Worm (Caenorhabditis elegans) whole organism, early embryonic: Measurements from ENCODE around the gene ZK112.4.
A peak's percentile ranks its signal among the peaks of the same experiment; 100 is the strongest.

Experiments
- B0310.2 ChIP-seq: sonication (generic microtip); optimal IDR thresholded peaks from 2 replicates; lab custom pipeline; 2016; ENCODE audit warnings: mild to moderate bottlenecking, missing genetic modification characterization, missing compliant biosample characterization
- F13C5.2 ChIP-seq: sonication (generic microtip); optimal IDR thresholded peaks from 2 replicates; lab custom pipeline; 2017; ENCODE audit warnings: mild to moderate bottlenecking, missing genetic modification characterization, inconsistent platforms, missing compliant biosample characterization
- aly-1 ChIP-seq: sonication (generic microtip); optimal IDR thresholded peaks from 2 replicates; lab custom pipeline; 2016; ENCODE audit warnings: missing genetic modification characterization, missing compliant biosample characterization
- ama-1 ChIP-seq: fragments of 150-350 bp; optimal IDR thresholded peaks from 2 replicates; lab custom pipeline; 2014
- ceh-13 ChIP-seq: fragments of 200-800 bp; sonication (Bioruptor generic); optimal IDR thresholded peaks from 2 replicates; lab custom pipeline; 2018; ENCODE audit warnings: mild to moderate bottlenecking, missing genetic modification characterization, missing compliant biosample characterization
- ceh-36 ChIP-seq: sonication (generic microtip); optimal IDR thresholded peaks from 2 replicates; lab custom pipeline; 2016; ENCODE audit warnings: missing genetic modification characterization, inconsistent platforms, missing compliant biosample characterization
- ets-7 ChIP-seq: sonication (generic microtip); optimal IDR thresholded peaks from 2 replicates; lab custom pipeline; 2016; ENCODE audit warnings: missing genotype, missing genetic modification characterization, missing compliant biosample characterization
- flt-1 ChIP-seq: fragments of 200-800 bp; sonication (Bioruptor generic); IDR thresholded peaks from 2 replicates; pipeline ENCODE4 v1.3.6; 2022; ENCODE audit warnings: missing genetic modification characterization, missing compliant biosample characterization
- hmbx-1 ChIP-seq: sonication (generic microtip); optimal IDR thresholded peaks from 2 replicates; lab custom pipeline; 2016; ENCODE audit warnings: mild to moderate bottlenecking, missing genetic modification characterization, missing compliant biosample characterization
- hmg-4 ChIP-seq: fragments of 200-800 bp; sonication (Bioruptor generic); optimal IDR thresholded peaks from 2 replicates; lab custom pipeline; 2018; ENCODE audit warnings: mild to moderate bottlenecking, missing genetic modification characterization, missing compliant biosample characterization
- hnd-1 ChIP-seq: sonication (generic microtip); optimal IDR thresholded peaks from 2 replicates; lab custom pipeline; 2016; ENCODE audit warnings: missing genetic modification characterization, missing compliant biosample characterization
- pes-1 ChIP-seq: fragments of 200-800 bp; sonication (Bioruptor generic); IDR thresholded peaks from 2 replicates; pipeline ENCODE4 v1.3.6; 2022; ENCODE audit warnings: missing genetic modification reagents, missing genetic modification characterization, missing compliant biosample characterization
- scrt-1 ChIP-seq: fragments of 200-800 bp; sonication (Bioruptor generic); IDR thresholded peaks from 2 replicates; pipeline ENCODE4 v1.3.6; 2022; ENCODE audit warnings: missing genetic modification characterization, missing compliant biosample characterization
- sea-1 ChIP-seq: fragments of 200-800 bp; sonication (Bioruptor generic); conservative IDR thresholded peaks from 2 replicates; pipeline ENCODE4 v1.3.6; 2022; ENCODE audit warnings: missing genetic modification characterization, missing compliant biosample characterization
- tbx-11 ChIP-seq: fragments of 200-800 bp; sonication (Bioruptor generic); IDR thresholded peaks from 2 replicates; pipeline ENCODE4 v1.3.6; 2022; ENCODE audit warnings: missing genetic modification characterization, missing compliant biosample characterization
- tbx-37 ChIP-seq: fragments of 200-800 bp; sonication (Bioruptor generic); conservative IDR thresholded peaks from 2 replicates; pipeline ENCODE4 v1.3.6; 2022; ENCODE audit warnings: missing genetic modification reagents, missing genetic modification characterization, missing compliant biosample characterization
- tra-4 ChIP-seq: sonication (generic microtip); optimal IDR thresholded peaks from 2 replicates; lab custom pipeline; 2017; ENCODE audit warnings: missing genetic modification characterization, missing compliant biosample characterization

The ZK112.4 gene

ce11 chrIII:7721513-7721912, 8.3 kb downstream of the ZK112.4 start:
- TF ChIP-seq tbx-11 (GFP tag; lab: Robert Waterston, UW), result no peak

ce11 chrIII:7720861-7721260, 8.9 kb downstream of the ZK112.4 start:
- no peak for TF ChIP-seq ama-1 (lab: Kevin White, UChicago)
- no peak for TF ChIP-seq F13C5.2 (tag; lab: Kevin White, UChicago)
- no peak for TF ChIP-seq B0310.2 (tag; lab: Kevin White, UChicago)

ce11 chrIII:7719364-7719936, 10.4 kb downstream of the ZK112.4 start, which contains the start of gene ncl-1:
ncl-1 (plus strand) TSS chrIII:7719729.
- no peak for TF ChIP-seq hmbx-1 (tag; lab: Kevin White, UChicago)
- no peak for TF ChIP-seq F13C5.2 (tag; lab: Kevin White, UChicago)
- TF ChIP-seq ets-7 (tag; lab: Kevin White, UChicago), result no peak
- TF ChIP-seq ceh-13 (GFP tag; lab: Kevin White, UChicago), result no peak
- TF ChIP-seq tbx-37 (GFP tag; lab: Robert Waterston, UW), result no peak
- TF ChIP-seq pes-1 (GFP tag; lab: Robert Waterston, UW), result no peak
- TF ChIP-seq B0310.2 (tag; lab: Kevin White, UChicago), result no peak
- TF ChIP-seq tbx-11 (GFP tag; lab: Robert Waterston, UW), result no peak
- no peak for TF ChIP-seq ceh-36 (tag; lab: Kevin White, UChicago)
- TF ChIP-seq sea-1 (GFP tag; lab: Robert Waterston, UW), result no peak
- no peak for TF ChIP-seq aly-1 (tag; lab: Kevin White, UChicago)
- no peak for TF ChIP-seq tra-4 (tag; lab: Kevin White, UChicago)

- no peak for TF ChIP-seq aly-1 (tag; lab: Kevin White, UChicago)
- no peak for TF ChIP-seq ets-7 (tag; lab: Kevin White, UChicago)
- no peak for TF ChIP-seq pes-1 (GFP tag; lab: Robert Waterston, UW)
- no peak for TF ChIP-seq tbx-37 (GFP tag; lab: Robert Waterston, UW)
- TF ChIP-seq B0310.2 (tag; lab: Kevin White, UChicago), result no peak
- TF ChIP-seq tbx-11 (GFP tag; lab: Robert Waterston, UW), result no peak
- no peak for TF ChIP-seq sea-1 (GFP tag; lab: Robert Waterston, UW)
- TF ChIP-seq F13C5.2 (tag; lab: Kevin White, UChicago), result no peak
- TF ChIP-seq hmbx-1 (tag; lab: Kevin White, UChicago), result no peak
- no peak for TF ChIP-seq scrt-1 (GFP tag; lab: Robert Waterston, UW)
- TF ChIP-seq ceh-36 (tag; lab: Kevin White, UChicago), result no peak
- no peak for TF ChIP-seq tra-4 (tag; lab: Kevin White, UChicago)
- no peak for TF ChIP-seq ama-1 (lab: Kevin White, UChicago)
- TF ChIP-seq hmg-4 (GFP tag; lab: Kevin White, UChicago), result no peak
- no peak for TF ChIP-seq ceh-13 (GFP tag; lab: Kevin White, UChicago)
Measured at ce11 chrIII:7718318-7718717, 11.5 kb downstream of the ZK112.4 start.

ce11 chrIII:7716550-7716949, 13.3 kb downstream of the ZK112.4 start:
- TF ChIP-seq sea-1 (GFP tag; lab: Robert Waterston, UW), result no peak

- TF ChIP-seq flt-1, result no peak
- TF ChIP-seq hmg-4 (GFP tag; lab: Kevin White, UChicago), result no peak
- no peak for TF ChIP-seq F13C5.2 (tag; lab: Kevin White, UChicago)
- no peak for TF ChIP-seq tbx-37 (GFP tag; lab: Robert Waterston, UW)
Measured at ce11 chrIII:7711908-7712359, 17.9 kb downstream of the ZK112.4 start, which contains the start of gene C03B8.3. C03B8.3 (plus strand) TSS chrIII:7712309.

- TF ChIP-seq hnd-1 (tag; lab: Kevin White, UChicago), result no peak
Measured at ce11 chrIII:7711495-7711894, 18.3 kb downstream of the ZK112.4 start.

ce11 chrIII:7710943-7711342, 18.9 kb downstream of the ZK112.4 start:
- TF ChIP-seq ceh-36 (tag; lab: Kevin White, UChicago) (peak; percentile 39), flt-1 (no peak), hnd-1 (tag; lab: Kevin White, UChicago) (no peak), tra-4 (tag; lab: Kevin White, UChicago) (no peak), aly-1 (tag; lab: Kevin White, UChicago) (no peak), ets-7 (tag; lab: Kevin White, UChicago) (no peak), hmg-4 (GFP tag; lab: Kevin White, UChicago) (peak; percentile 73), ama-1 (lab: Kevin White, UChicago) (no peak), F13C5.2 (tag; lab: Kevin White, UChicago) (peak; percentile 67), ceh-13 (GFP tag; lab: Kevin White, UChicago) (no peak), pes-1 (GFP tag; lab: Robert Waterston, UW) (no peak), scrt-1 (GFP tag; lab: Robert Waterston, UW) (0 out of 2 replicates have a peak, but pooled peaks have one; percentile 37), tbx-37 (GFP tag; lab: Robert Waterston, UW) (no peak)
